Worm (Caenorhabditis elegans) whole organism, L4 larva: ENCODE data around the gene F45F2.11.

Experiments
- ama-1 ChIP-seq: fragments of 150-350 bp; optimal IDR thresholded peaks from 2 replicates; lab custom pipeline; 2014; ENCODE audit warnings: inconsistent platforms, mixed read lengths
- ceh-82 ChIP-seq: sonication (generic microtip); optimal IDR thresholded peaks from 2 replicates; lab custom pipeline; 2017; ENCODE audit warnings: missing biosample characterization, missing genetic modification characterization
- cey-2 ChIP-seq: sonication (generic microtip); optimal IDR thresholded peaks from 3 replicates; lab custom pipeline; 2017; ENCODE audit warnings: missing genetic modification characterization, mild to moderate bottlenecking, missing compliant biosample characterization, antibody characterized with exemption, borderline replicate concordance; ENCODE audit not compliant: insufficient read depth
- daf-19 ChIP-seq: fragments of 200-800 bp; sonication (Bioruptor generic); conservative IDR thresholded peaks from 2 replicates; pipeline ENCODE4 v1.3.6; 2022; ENCODE audit warnings: missing genetic modification characterization, missing compliant biosample characterization
- lin-15B ChIP-seq: fragments of 150-350 bp; sonication (generic microtip); optimal IDR thresholded peaks from 3 replicates; lab custom pipeline; 2014; ENCODE audit warnings: missing biosample characterization, missing genetic modification characterization
- lir-3 ChIP-seq: sonication (generic microtip); optimal IDR thresholded peaks from 2 replicates; lab custom pipeline; 2016; ENCODE audit warnings: mild to moderate bottlenecking, missing genetic modification characterization, missing compliant biosample characterization
- lsy-2 ChIP-seq, 2 experiments: fragments of 150-350 bp in 1 of 2; sonication (generic microtip) in 1 of 2; optimal IDR thresholded peaks; 2 replicates each; lab custom pipeline; 2014 to 2017; ENCODE audit warnings: missing biosample characterization in 2 of 2, missing genetic modification characterization in 2 of 2
- snpc-4 ChIP-seq: fragments of 150-350 bp; optimal IDR thresholded peaks from 2 replicates; lab custom pipeline; 2014; ENCODE audit warnings: missing biosample characterization, missing genetic modification characterization
- zag-1 ChIP-seq: fragments of 150-350 bp; optimal IDR thresholded peaks from 2 replicates; lab custom pipeline; 2014; ENCODE audit warnings: missing biosample characterization, missing genetic modification characterization

DNA sequence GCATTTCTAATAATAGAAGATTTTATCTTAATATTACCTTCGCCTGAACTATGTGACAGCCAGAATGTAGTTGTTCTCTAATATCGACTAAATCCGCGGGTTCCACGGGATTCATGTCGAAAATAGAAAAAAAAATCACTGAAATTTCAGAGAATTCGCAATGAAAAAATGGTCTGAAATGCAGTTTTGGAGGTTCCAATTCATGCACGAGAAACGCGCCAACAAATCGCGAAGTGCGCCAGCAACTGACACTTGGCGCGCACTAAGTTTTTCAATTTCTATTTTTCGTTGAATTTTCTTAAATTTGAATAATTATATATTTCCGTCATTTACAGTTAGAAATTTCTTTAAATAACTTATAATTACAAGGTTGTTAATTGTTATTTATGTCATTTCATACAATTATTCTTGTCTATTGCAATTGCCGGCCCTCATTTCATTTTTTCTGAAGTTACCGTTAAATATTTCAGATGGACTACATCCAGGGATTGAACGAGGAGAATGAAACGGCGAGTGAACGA, 49.2 kb upstream of the F45F2.11 start, which contains the start of the genes F25G6.9 and symk-1:
- TF ChIP-seq snpc-4 (tag; lab: Kevin White, UChicago), result no peak
- no peak for TF ChIP-seq zag-1
- TF ChIP-seq lsy-2 (tag; optimal IDR thresholded peaks at IDR 0.05; lab: Kevin White, UChicago), result no peak
- TF ChIP-seq ceh-82 (tag; lab: Kevin White, UChicago), result no peak
- TF ChIP-seq lir-3 (tag; lab: Kevin White, UChicago), result no peak
- TF ChIP-seq ama-1 (lab: Kevin White, UChicago), result no peak
- TF ChIP-seq daf-19 (GFP tag; lab: Robert Waterston, UW), result no peak
- TF ChIP-seq cey-2 (tag; lab: Kevin White, UChicago), result no peak
- no peak for TF ChIP-seq lin-15B (tag; lab: Kevin White, UChicago)
